Worm (Caenorhabditis elegans): ENCODE results near the gene ifc-1.

Gene ifc-1

DNA sequence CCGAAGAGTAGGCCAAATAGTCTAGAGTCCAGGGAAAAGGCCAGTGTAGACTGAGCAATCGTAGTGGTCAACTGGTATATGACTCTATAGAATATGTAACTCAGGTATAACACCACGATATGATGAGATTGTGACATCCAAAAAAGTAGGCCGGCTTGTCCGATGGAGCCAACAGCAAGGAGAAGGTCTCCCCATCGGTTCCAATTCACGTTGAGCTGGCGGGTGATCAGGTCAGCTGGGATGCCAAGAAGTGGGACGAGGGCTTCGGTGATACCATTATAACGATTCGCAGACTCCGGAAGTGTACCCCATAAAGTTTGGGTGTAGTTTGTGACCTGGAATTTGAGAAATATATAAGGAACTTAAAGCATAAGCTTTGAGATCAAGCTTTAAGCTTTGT lies 8.2 kb upstream of the ifc-1 start:
- no peak for TF ChIP-seq tra-1 (GFP tag; IDR thresholded peaks at IDR 0.05)
- TF ChIP-seq nhr-76 (tag; optimal IDR thresholded peaks at IDR 0.05) = no peak
- peak; percentile 17 for TF ChIP-seq nhr-102 (tag; optimal IDR thresholded peaks at IDR 0.05)
- TF ChIP-seq tag-97 (GFP tag; IDR thresholded peaks at IDR 0.05) = no peak
- 0 out of 2 replicates have a peak, but pooled peaks have one; percentile 18 for TF ChIP-seq F44E2.7 (GFP tag; IDR thresholded peaks at IDR 0.05)
- TF ChIP-seq F49E8.2 (tag; optimal IDR thresholded peaks at IDR 0.05; ENCODE audit: borderline replicate concordance) = no peak
- TF ChIP-seq T26A8.4 (GFP tag; IDR thresholded peaks at IDR 0.05) = no peak
- peak in 1 of 2 experiments; percentile 88 for TF ChIP-seq unc-62 (GFP tag; optimal IDR thresholded peaks at IDR 0.05 in 1 of 2)
- TF ChIP-seq unc-62 (tag; optimal IDR thresholded peaks at IDR 0.05) = no peak
- TF ChIP-seq lin-39 (tag; optimal IDR thresholded peaks at IDR 0.05) = no peak

DNA sequence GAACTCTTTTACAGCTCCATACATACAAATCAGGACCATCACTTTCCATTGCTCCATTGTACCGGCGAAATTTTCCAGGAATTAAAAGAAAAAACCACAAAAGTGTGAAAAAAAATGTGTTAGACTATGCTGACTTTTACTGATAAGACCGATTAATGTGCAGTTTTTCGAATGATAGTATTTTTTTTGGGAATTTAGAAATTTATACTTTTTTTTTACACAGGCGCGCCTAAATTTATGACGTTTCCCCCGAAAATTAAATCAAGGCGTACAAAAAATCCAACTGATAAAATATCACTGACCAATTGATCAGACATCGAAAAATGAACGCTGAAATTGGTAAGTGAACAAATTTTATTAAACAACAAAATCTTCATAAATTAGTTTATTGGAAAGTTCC lies 5.8 kb upstream of the ifc-1 start, which contains the start of gene folt-2:
folt-2 (minus strand) TSS at position 179 of the 400 bp plus-strand sequence.
- TF ChIP-seq hlh-11 (tag; optimal IDR thresholded peaks at IDR 0.05) (peak; percentile 37), dve-1 (tag; optimal IDR thresholded peaks at IDR 0.05; ENCODE audit: insufficient read depth) (peak; percentile 74), mep-1 (tag; optimal IDR thresholded peaks at IDR 0.05) (peak; percentile 16), nhr-42 (GFP tag; IDR thresholded peaks at IDR 0.05) (no peak), dmd-6 (GFP tag; IDR thresholded peaks at IDR 0.05) (peak; percentile 72), daf-16 (GFP tag; optimal IDR thresholded peaks at IDR 0.05) (no peak), daf-16 (tag; optimal IDR thresholded peaks at IDR 0.05) (peak; percentile 48), php-3 (GFP tag; IDR thresholded peaks at IDR 0.05) (peak; percentile 56; the same call in 1 of the 2 replicates), pqm-1 (tag; optimal IDR thresholded peaks at IDR 0.05) (peak; percentile 25), cey-2 (tag; optimal IDR thresholded peaks at IDR 0.05; ENCODE audit: borderline replicate concordance, insufficient read depth) (no peak)

DNA sequence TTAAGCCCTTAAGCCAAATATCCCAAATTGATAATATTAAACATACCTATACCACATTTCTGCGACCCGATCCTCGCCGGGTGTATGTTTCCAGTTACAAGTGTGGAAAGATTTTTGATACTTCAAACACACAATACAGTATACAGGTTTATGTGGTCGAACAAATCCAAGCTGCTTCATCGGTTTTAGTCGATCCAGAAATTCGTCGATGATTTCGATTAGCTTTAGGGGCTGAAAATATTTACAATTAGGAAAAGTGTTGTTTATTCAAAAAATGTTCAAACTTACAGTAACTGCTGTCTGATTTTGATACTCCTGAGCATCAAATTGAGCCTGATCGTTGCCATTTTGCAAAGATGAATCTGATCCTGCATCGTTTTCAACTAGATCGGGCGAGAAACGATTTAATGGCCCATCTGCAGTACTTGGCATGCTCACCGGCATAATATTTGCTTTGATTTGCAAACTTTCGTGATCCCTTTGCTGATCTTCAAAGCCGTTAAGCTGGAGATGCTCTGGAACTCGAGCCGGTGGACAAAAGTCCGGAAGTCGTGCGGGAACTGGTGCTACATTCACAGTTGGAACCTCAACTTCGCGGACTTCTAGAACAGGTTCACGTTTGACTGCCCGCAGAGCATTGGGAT lies 4.9 kb upstream of the ifc-1 start:
- TF ChIP-seq lin-15B (tag; optimal IDR thresholded peaks at IDR 0.05) (no peak), ces-1 (GFP tag; optimal IDR thresholded peaks at IDR 0.05) (no peak), nhr-11 (tag; optimal IDR thresholded peaks at IDR 0.05) (no peak), Y48G9A.11 (GFP tag; IDR thresholded peaks at IDR 0.05) (no peak), pqm-1 (tag; optimal IDR thresholded peaks at IDR 0.05) (no peak), D1046.2 (GFP tag; IDR thresholded peaks at IDR 0.05) (no peak), aha-1 (tag) (peak; percentile 65), egl-27 (tag; optimal IDR thresholded peaks at IDR 0.05) (no peak), php-3 (GFP tag; IDR thresholded peaks at IDR 0.05) (0 out of 2 replicates have a peak, but pooled peaks have one; percentile 13), ama-1 (optimal IDR thresholded peaks at IDR 0.05) (no peak), set-16 (GFP tag; IDR thresholded peaks at IDR 0.05) (no peak), nhr-10 (tag; optimal IDR thresholded peaks at IDR 0.05) (no peak), lsy-2 (tag; optimal IDR thresholded peaks at IDR 0.05) (no peak), dmd-9 (GFP tag; IDR thresholded peaks at IDR 0.05) (no peak), rbr-2 (tag; optimal IDR thresholded peaks at IDR 0.05) (no peak), daf-16 (GFP tag; optimal IDR thresholded peaks at IDR 0.05) (no peak), daf-16 (tag; optimal IDR thresholded peaks at IDR 0.05) (no peak), snpc-1.2 (GFP tag; IDR thresholded peaks at IDR 0.05) (no peak), lin-1 (GFP tag; IDR thresholded peaks at IDR 0.05) (no peak), Y5F2A.4 (GFP tag; optimal IDR thresholded peaks at IDR 0.05) (no peak), skn-1 (tag; optimal IDR thresholded peaks at IDR 0.05) (no peak), unc-62 (GFP tag; optimal IDR thresholded peaks at IDR 0.05 in 1 of 2) (peak in 1 of 2 experiments; percentile 76), unc-62 (tag; optimal IDR thresholded peaks at IDR 0.05) (no peak)

DNA sequence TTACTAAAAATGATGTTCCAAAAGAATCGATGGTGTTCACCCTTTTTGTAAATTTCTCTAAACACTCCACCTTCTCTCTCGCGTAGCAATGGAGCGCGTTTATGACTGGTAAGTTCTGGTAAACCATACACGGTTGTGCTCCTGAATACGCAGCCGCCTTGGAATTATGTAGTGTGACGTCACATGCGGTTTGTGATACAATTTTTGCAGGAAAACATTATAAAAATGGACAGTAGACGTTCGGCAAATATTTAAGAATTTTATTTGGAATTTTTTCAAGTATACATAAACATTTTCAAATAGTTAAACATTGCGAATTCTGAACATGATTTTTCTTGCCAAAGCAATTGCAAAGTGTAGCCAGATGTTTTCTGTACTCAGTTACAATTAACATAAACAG lies 3.7 kb upstream of the ifc-1 start, which contains the start of gene F37B4.10:
F37B4.10 (minus strand) TSS at position 101 of the 400 bp plus-strand sequence.
- TF ChIP-seq pqm-1 (tag; optimal IDR thresholded peaks at IDR 0.05) (no peak), unc-62 (GFP tag; optimal IDR thresholded peaks at IDR 0.05 in 1 of 2) (peak in 1 of 2 experiments; percentile 82), unc-62 (tag; optimal IDR thresholded peaks at IDR 0.05) (no peak), nhr-28 (tag; optimal IDR thresholded peaks at IDR 0.05) (peak; percentile 12), zfp-2 (tag; optimal IDR thresholded peaks at IDR 0.05) (no peak), daf-16 (GFP tag; optimal IDR thresholded peaks at IDR 0.05) (no peak), daf-16 (tag; optimal IDR thresholded peaks at IDR 0.05) (peak; percentile 16)

Data from whole organism, L4 larva.